Worm (Caenorhabditis elegans) whole organism, late embryonic: ENCODE results near the gene C34C12.8.

Experiments
- C08G9.2 ChIP-seq: sonication (generic microtip); optimal IDR thresholded peaks from 2 replicates; lab custom pipeline; 2016; ENCODE audit warnings: mild to moderate bottlenecking, missing genetic modification characterization, moderate library complexity, missing compliant biosample characterization
- F13H6.1 ChIP-seq: sonication (generic microtip); optimal IDR thresholded peaks from 2 replicates; lab custom pipeline; 2016; ENCODE audit warnings: missing genetic modification characterization, missing compliant biosample characterization
- Y22D7AL.16 ChIP-seq: sonication (generic microtip); optimal IDR thresholded peaks from 2 replicates; lab custom pipeline; 2016; ENCODE audit warnings: missing genetic modification characterization, missing compliant biosample characterization
- ahr-1 ChIP-seq: sonication (generic microtip); optimal IDR thresholded peaks from 2 replicates; lab custom pipeline; 2016; ENCODE audit warnings: missing genetic modification characterization, missing compliant biosample characterization
- ama-1 ChIP-seq: fragments of 150-350 bp; optimal IDR thresholded peaks from 2 replicates; lab custom pipeline; 2014
- ceh-14 ChIP-seq: sonication (generic microtip); optimal IDR thresholded peaks from 2 replicates; lab custom pipeline; 2016; ENCODE audit warnings: missing genotype, missing genetic modification characterization, missing compliant biosample characterization
- ceh-18 ChIP-seq: sonication (generic microtip); optimal IDR thresholded peaks from 2 replicates; lab custom pipeline; 2016; ENCODE audit warnings: missing genetic modification characterization, missing compliant biosample characterization
- ceh-2 ChIP-seq: sonication (generic microtip); optimal IDR thresholded peaks from 2 replicates; lab custom pipeline; 2016; ENCODE audit warnings: missing genotype, missing genetic modification characterization, missing compliant biosample characterization
- ceh-24 ChIP-seq: sonication (generic microtip); optimal IDR thresholded peaks from 2 replicates; lab custom pipeline; 2016; ENCODE audit warnings: mild to moderate bottlenecking, missing genetic modification characterization, missing compliant biosample characterization
- ceh-31 ChIP-seq: sonication (generic microtip); optimal IDR thresholded peaks from 2 replicates; lab custom pipeline; 2016; ENCODE audit warnings: missing genetic modification characterization, missing compliant biosample characterization
- ceh-34 ChIP-seq: sonication (generic microtip); optimal IDR thresholded peaks from 2 replicates; lab custom pipeline; 2016; ENCODE audit warnings: mild to moderate bottlenecking, missing genetic modification characterization, missing compliant biosample characterization
- che-1 ChIP-seq: sonication (generic microtip); optimal IDR thresholded peaks from 2 replicates; lab custom pipeline; 2016; ENCODE audit warnings: mild to moderate bottlenecking, missing genetic modification characterization, missing compliant biosample characterization
- elt-2 ChIP-seq: sonication (generic microtip); optimal IDR thresholded peaks from 2 replicates; lab custom pipeline; 2016; ENCODE audit warnings: missing genetic modification reagents, missing genetic modification characterization, missing compliant biosample characterization
- fax-1 ChIP-seq: sonication (generic microtip); optimal IDR thresholded peaks from 2 replicates; lab custom pipeline; 2016; ENCODE audit warnings: missing genotype, missing genetic modification characterization, missing compliant biosample characterization
- hlh-15 ChIP-seq: sonication (generic microtip); optimal IDR thresholded peaks from 2 replicates; lab custom pipeline; 2016; ENCODE audit warnings: missing genetic modification characterization, missing compliant biosample characterization
- madf-2 ChIP-seq: sonication (generic microtip); optimal IDR thresholded peaks from 2 replicates; lab custom pipeline; 2017; ENCODE audit warnings: missing genetic modification characterization, missing compliant biosample characterization
- nfya-1 ChIP-seq: sonication (generic microtip); optimal IDR thresholded peaks from 2 replicates; lab custom pipeline; 2017; ENCODE audit warnings: missing genetic modification characterization, mild to moderate bottlenecking, missing compliant biosample characterization, antibody characterized with exemption, moderate library complexity
- pat-9 ChIP-seq: fragments of 200-800 bp; sonication (Bioruptor generic); optimal IDR thresholded peaks from 2 replicates; lab custom pipeline; 2018; ENCODE audit warnings: mild to moderate bottlenecking, missing genetic modification characterization, moderate library complexity, missing compliant biosample characterization
- pax-1 ChIP-seq: fragments of 150-350 bp; optimal IDR thresholded peaks from 2 replicates; lab custom pipeline; 2014; ENCODE audit warnings: missing biosample characterization, missing genetic modification characterization
- pqm-1 ChIP-seq: sonication (generic microtip); optimal IDR thresholded peaks from 2 replicates; lab custom pipeline; 2016; ENCODE audit warnings: missing genetic modification characterization, missing compliant biosample characterization
- ref-2 ChIP-seq: sonication (generic microtip); optimal IDR thresholded peaks from 2 replicates; lab custom pipeline; 2016; ENCODE audit warnings: missing genetic modification characterization, missing compliant biosample characterization
- rnt-1 ChIP-seq: sonication (generic microtip); optimal IDR thresholded peaks from 2 replicates; lab custom pipeline; 2016; ENCODE audit warnings: missing genetic modification characterization, missing compliant biosample characterization
- sdc-2 ChIP-seq: sonication (generic microtip); optimal IDR thresholded peaks from 2 replicates; lab custom pipeline; 2016; ENCODE audit warnings: missing genotype, missing genetic modification characterization, missing compliant biosample characterization
- tbx-2 ChIP-seq: sonication (generic microtip); optimal IDR thresholded peaks from 2 replicates; lab custom pipeline; 2016; ENCODE audit warnings: missing genetic modification characterization, missing compliant biosample characterization
- ttx-3 ChIP-seq: sonication (generic microtip); optimal IDR thresholded peaks from 2 replicates; lab custom pipeline; 2016; ENCODE audit warnings: missing genetic modification reagents, missing genetic modification characterization, missing compliant biosample characterization
- unc-3 ChIP-seq, 2 experiments: fragments of 200-800 bp in 1 of 2; sonication (Bioruptor generic) in 1 of 2; sonication (generic microtip) in 1 of 2; conservative IDR thresholded peaks in 1 of 2; optimal IDR thresholded peaks in 1 of 2; 2 replicates each; pipeline versions ENCODE4 v1.3.6 to Lab custom; 2016 to 2022; ENCODE audit warnings: missing compliant biosample characterization in 2 of 2, missing genetic modification characterization in 2 of 2, missing genetic modification reagents in 1 of 2
- unc-42 ChIP-seq: sonication (generic microtip); optimal IDR thresholded peaks from 2 replicates; lab custom pipeline; 2016; ENCODE audit warnings: missing genotype, missing genetic modification characterization, missing compliant biosample characterization
- unc-55 ChIP-seq: sonication (generic microtip); optimal IDR thresholded peaks from 2 replicates; lab custom pipeline; 2017; ENCODE audit warnings: missing biosample characterization, missing genetic modification reagents, missing genetic modification characterization
- unc-86 ChIP-seq: sonication (generic microtip); optimal IDR thresholded peaks from 2 replicates; lab custom pipeline; 2016; ENCODE audit warnings: missing genetic modification characterization, missing compliant biosample characterization
- zip-5 ChIP-seq: sonication (generic microtip); optimal IDR thresholded peaks from 2 replicates; lab custom pipeline; 2016; ENCODE audit warnings: missing genetic modification characterization, missing compliant biosample characterization

The C34C12.8 gene

ce11 chrIII:3467013-3467412 lies 6.8 kb downstream of the C34C12.8 start:
- TF ChIP-seq unc-42 (tag; lab: Kevin White, UChicago) (no peak), pax-1 (tag; lab: Kevin White, UChicago) (no peak), fax-1 (tag; lab: Kevin White, UChicago) (no peak), ceh-31 (tag; lab: Kevin White, UChicago) (no peak), ama-1 (no peak), nfya-1 (peak; percentile 93)
- TF ChIP-seq, all 69 proteins: peak for 1

DNA sequence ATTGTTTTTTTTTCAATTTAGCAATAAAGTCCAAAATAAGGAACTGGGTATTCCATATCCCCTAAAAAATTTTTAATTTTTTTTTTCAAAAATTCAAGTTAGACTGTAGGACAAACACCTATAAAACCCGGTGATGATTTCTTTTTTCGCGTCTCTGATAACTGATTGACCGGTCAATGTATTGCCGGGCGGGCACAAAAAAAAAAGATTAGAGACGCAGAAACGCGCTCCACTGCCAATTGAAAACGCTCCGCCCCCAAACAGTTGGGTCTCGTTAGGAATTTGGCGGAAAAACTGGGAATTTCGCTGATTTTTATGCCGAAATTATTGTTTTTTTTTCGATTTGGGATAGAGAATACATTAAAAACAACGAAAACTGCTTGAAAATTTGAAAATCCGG lies 8.2 kb downstream of the C34C12.8 start:
- no peak for TF ChIP-seq pat-9 (tag; lab: Kevin White, UChicago)

- no peak for TF ChIP-seq Y22D7AL.16 (tag; lab: Kevin White, UChicago)
- no peak for TF ChIP-seq unc-3 (GFP tag; conservative IDR thresholded peaks at IDR 0.05; lab: Robert Waterston, UW)
- TF ChIP-seq unc-3 (tag; optimal IDR thresholded peaks at IDR 0.05; lab: Kevin White, UChicago), result no peak
- no peak for TF ChIP-seq ceh-2
- TF ChIP-seq zip-5 (tag; lab: Kevin White, UChicago), result no peak
Measured at ce11 chrIII:3469646-3470045, 9.4 kb downstream of the C34C12.8 start, which contains the start of gene smim-14. smim-14 (minus strand) TSS chrIII:3469746.

DNA sequence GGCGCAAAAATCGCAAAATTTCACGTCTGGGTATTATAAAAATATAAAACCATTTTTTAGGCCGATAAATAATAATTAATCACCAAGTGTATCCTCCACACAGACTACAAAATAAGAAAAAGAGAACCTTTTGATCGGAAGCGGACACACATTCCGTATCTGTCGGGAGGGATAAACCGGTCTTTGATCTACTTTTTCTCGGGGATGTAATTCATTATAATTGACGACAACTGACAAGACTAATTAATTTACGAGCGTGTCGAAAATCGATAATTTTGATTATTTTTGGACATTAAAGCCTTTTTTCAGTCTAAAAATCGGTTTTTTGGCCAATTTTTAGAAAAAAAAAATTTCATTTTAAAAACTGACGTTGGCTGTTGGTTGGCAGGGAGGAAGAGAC lies 10.2 kb downstream of the C34C12.8 start:
- TF ChIP-seq unc-55 (GFP tag; lab: Kevin White, UChicago) (peak; percentile 80), ttx-3 (tag; lab: Kevin White, UChicago) (no peak)

ce11 chrIII:3470973-3471372 lies 10.8 kb downstream of the C34C12.8 start:
- TF ChIP-seq ceh-14 (no peak), zip-5 (tag; lab: Kevin White, UChicago) (no peak), ceh-2 (no peak), madf-2 (tag; lab: Kevin White, UChicago) (no peak), Y22D7AL.16 (tag; lab: Kevin White, UChicago) (no peak), ref-2 (tag; lab: Kevin White, UChicago) (no peak), ceh-18 (tag; lab: Kevin White, UChicago) (no peak), ahr-1 (no peak), hlh-15 (tag; lab: Kevin White, UChicago) (no peak), unc-3 (GFP tag; conservative IDR thresholded peaks at IDR 0.05; lab: Robert Waterston, UW) (no peak), unc-3 (tag; optimal IDR thresholded peaks at IDR 0.05; lab: Kevin White, UChicago) (no peak), che-1 (no peak), ceh-24 (tag; lab: Kevin White, UChicago) (no peak), F13H6.1 (no peak)
- TF ChIP-seq, all 69 proteins: peak for 0

DNA sequence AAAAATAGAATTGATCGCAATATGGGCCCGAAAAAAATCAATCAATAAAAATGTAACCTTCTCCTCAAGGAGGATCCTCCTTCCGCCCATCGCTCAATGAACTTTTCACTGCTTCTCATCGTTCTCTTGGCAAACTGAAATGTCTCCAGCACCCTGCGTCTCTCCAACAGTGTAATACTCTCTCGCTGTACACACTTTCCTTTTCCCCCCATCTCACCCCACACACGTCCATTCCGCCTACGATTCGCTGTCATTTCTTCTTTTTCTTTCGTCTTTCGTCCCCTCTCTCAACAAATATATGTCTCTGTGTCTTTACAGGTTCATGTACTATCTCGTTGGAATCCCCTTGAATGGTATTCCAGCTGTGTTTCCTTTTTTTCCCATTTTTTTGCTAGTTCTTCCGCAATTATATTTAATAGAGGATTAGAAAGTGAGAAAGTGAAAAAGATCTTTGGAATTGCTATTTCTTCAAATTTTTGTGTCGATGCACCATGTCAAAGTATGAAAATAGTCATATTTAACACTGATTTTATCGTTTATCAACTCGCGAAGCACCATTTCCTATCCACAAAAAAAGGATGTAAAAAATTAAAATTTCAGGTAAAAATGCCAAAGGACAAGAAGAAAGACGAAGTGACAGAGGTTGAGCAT lies 11.3 kb downstream of the C34C12.8 start, which contains the start of gene rsu-1:
TSS of gene rsu-1 (plus strand) at position 601 of the 651 bp plus-strand sequence.
- peak; percentile 78 for TF ChIP-seq unc-55 (GFP tag; lab: Kevin White, UChicago)
- no peak for TF ChIP-seq ama-1
- TF ChIP-seq fax-1 (tag; lab: Kevin White, UChicago), result no peak
- TF ChIP-seq pqm-1 (tag; lab: Kevin White, UChicago), result no peak
- TF ChIP-seq tbx-2 (tag; lab: Kevin White, UChicago), result peak; percentile 74
- peak; percentile 64 for TF ChIP-seq ceh-31 (tag; lab: Kevin White, UChicago)
- peak; percentile 48 for TF ChIP-seq sdc-2 (tag; lab: Kevin White, UChicago)
- TF ChIP-seq F13H6.1, result peak; percentile 41
- TF ChIP-seq ceh-18 (tag; lab: Kevin White, UChicago), result peak; percentile 64
- peak; percentile 56 for TF ChIP-seq ceh-34 (tag; lab: Kevin White, UChicago)
- peak; percentile 82 for TF ChIP-seq nfya-1
- peak; percentile 43 for TF ChIP-seq rnt-1 (tag; lab: Kevin White, UChicago)
- TF ChIP-seq C08G9.2 (tag; lab: Kevin White, UChicago), result peak; percentile 25
- peak; percentile 44 for TF ChIP-seq pat-9 (tag; lab: Kevin White, UChicago)
- TF ChIP-seq unc-86 (tag; lab: Kevin White, UChicago), result no peak
- TF ChIP-seq unc-42 (tag; lab: Kevin White, UChicago), result peak; percentile 16
- TF ChIP-seq ref-2 (tag; lab: Kevin White, UChicago), result peak; percentile 71
- TF ChIP-seq ceh-2, result peak; percentile 47
- peak; percentile 7 for TF ChIP-seq elt-2 (tag; lab: Kevin White, UChicago)
